Fruit fly (Drosophila melanogaster) whole organism, embryonic: Measurements from ENCODE around the gene SelT.

ENCODE experiments used
- BEAF-32 ChIP-seq: fragments of 200-800 bp; sonication (Bioruptor generic); optimal IDR thresholded peaks from 3 replicates; lab custom pipeline; 2017; ENCODE audit warnings: missing biosample characterization, missing genetic modification characterization, mild to moderate bottlenecking, moderate library complexity, missing genetic modification reagents
- Bteb2 ChIP-seq: fragments of 200-800 bp; sonication (Bioruptor generic); optimal IDR thresholded peaks from 2 replicates; lab custom pipeline; 2016; ENCODE audit warnings: missing biosample characterization, missing genetic modification characterization
- CG10431 ChIP-seq: fragments of 200-800 bp; sonication (Bioruptor generic); optimal IDR thresholded peaks from 3 replicates; lab custom pipeline; 2018; ENCODE audit warnings: missing biosample characterization, mild to moderate bottlenecking, missing genetic modification characterization
- CG11723 ChIP-seq: fragments of 200-800 bp; sonication (Bioruptor generic); optimal IDR thresholded peaks from 2 replicates; lab custom pipeline; 2017; ENCODE audit warnings: missing biosample characterization, mild to moderate bottlenecking, missing genetic modification characterization
- CG12659 ChIP-seq: fragments of 200-800 bp; sonication (Bioruptor generic); optimal IDR thresholded peaks from 3 replicates; lab custom pipeline; 2017; ENCODE audit warnings: mild to moderate bottlenecking, missing biosample characterization, missing genetic modification reagents, missing genetic modification characterization
- CG13123 ChIP-seq: fragments of 200-800 bp; sonication (Bioruptor generic); optimal IDR thresholded peaks from 2 replicates; lab custom pipeline; 2016; ENCODE audit warnings: missing biosample characterization, missing genetic modification characterization
- CG13424 ChIP-seq: fragments of 200-800 bp; sonication (Bioruptor generic); optimal IDR thresholded peaks from 2 replicates; lab custom pipeline; 2019; ENCODE audit warnings: missing biosample characterization, mild to moderate bottlenecking, missing genetic modification characterization, moderate library complexity
- CG14014 ChIP-seq: fragments of 200-800 bp; sonication (Bioruptor generic); IDR thresholded peaks from 2 replicates; pipeline ENCODE4 v1.3.6; 2022; ENCODE audit warnings: missing biosample characterization, missing genetic modification characterization
- CG14860 ChIP-seq: fragments of 200-800 bp; sonication (Bioruptor generic); IDR thresholded peaks from 3 replicates; pipeline ENCODE4 v1.3.6; 2022; ENCODE audit warnings: missing biosample characterization, missing genetic modification characterization; ENCODE audit not compliant: partially characterized antibody
- CG1602 ChIP-seq: fragments of 200-800 bp; sonication (Bioruptor generic); optimal IDR thresholded peaks from 3 replicates; lab custom pipeline; 2016; ENCODE audit warnings: missing biosample characterization, missing genetic modification characterization
- CG31224 ChIP-seq: fragments of 200-800 bp; sonication (Bioruptor generic); IDR thresholded peaks from 2 replicates; pipeline ENCODE4 v1.3.6; 2022; ENCODE audit warnings: missing biosample characterization, missing genetic modification characterization
- CG3281 ChIP-seq: fragments of 200-800 bp; sonication (Bioruptor generic); optimal IDR thresholded peaks from 3 replicates; lab custom pipeline; 2017; ENCODE audit warnings: missing biosample characterization, mild to moderate bottlenecking, missing genetic modification characterization
- CG33557 ChIP-seq: fragments of 200-800 bp; sonication (Bioruptor generic); optimal IDR thresholded peaks from 2 replicates; lab custom pipeline; 2019; ENCODE audit warnings: missing biosample characterization, mild to moderate bottlenecking, missing genetic modification characterization, moderate library complexity
- CG34224 ChIP-seq: fragments of 200-800 bp; sonication (Bioruptor generic); IDR thresholded peaks from 3 replicates; pipeline ENCODE4 v1.3.6; 2022; ENCODE audit warnings: missing biosample characterization, missing genetic modification characterization; ENCODE audit not compliant: partially characterized antibody
- CG4854 ChIP-seq: fragments of 200-800 bp; sonication (Bioruptor generic); optimal IDR thresholded peaks from 2 replicates; lab custom pipeline; 2016; ENCODE audit warnings: missing biosample characterization, missing genetic modification characterization, inconsistent platforms
- CG6765 ChIP-seq: fragments of 200-800 bp; sonication (Bioruptor generic); optimal IDR thresholded peaks from 3 replicates; lab custom pipeline; 2017; ENCODE audit warnings: missing biosample characterization, mild to moderate bottlenecking, missing genetic modification characterization
- CG6813 ChIP-seq: fragments of 200-800 bp; sonication (Bioruptor generic); optimal IDR thresholded peaks from 2 replicates; lab custom pipeline; 2017; ENCODE audit warnings: missing biosample characterization, missing genetic modification characterization, mild to moderate bottlenecking, moderate library complexity, missing genetic modification reagents
- CG7357 ChIP-seq: fragments of 200-800 bp; sonication (Bioruptor generic); IDR thresholded peaks from 3 replicates; pipeline ENCODE4 v1.3.6; 2022; ENCODE audit warnings: missing biosample characterization, missing genetic modification characterization
- CG7745 ChIP-seq: fragments of 200-800 bp; sonication (Bioruptor generic); optimal IDR thresholded peaks from 2 replicates; lab custom pipeline; 2018; ENCODE audit warnings: missing biosample characterization, mild to moderate bottlenecking, missing genetic modification characterization, moderate library complexity
- CG9437 ChIP-seq: fragments of 200-800 bp; sonication (Bioruptor generic); optimal IDR thresholded peaks from 2 replicates; lab custom pipeline; 2018; ENCODE audit warnings: missing biosample characterization, mild to moderate bottlenecking, missing genetic modification characterization
- CG9727 ChIP-seq: fragments of 200-800 bp; sonication (Bioruptor generic); optimal IDR thresholded peaks from 3 replicates; lab custom pipeline; 2017; ENCODE audit warnings: missing biosample characterization, mild to moderate bottlenecking, missing genetic modification characterization
- Camta ChIP-seq: fragments of 200-800 bp; sonication (Bioruptor generic); optimal IDR thresholded peaks from 2 replicates; lab custom pipeline; 2016; ENCODE audit warnings: missing biosample characterization, missing genetic modification characterization
- CkIIα-i1 ChIP-seq: fragments of 200-800 bp; sonication (Bioruptor generic); IDR thresholded peaks from 2 replicates; pipeline ENCODE4 v1.3.6; 2022; ENCODE audit warnings: missing biosample characterization, missing genetic modification characterization
- Dbx ChIP-seq: fragments of 200-800 bp; sonication (Bioruptor generic); IDR thresholded peaks from 3 replicates; pipeline ENCODE4 v1.3.6; 2022; ENCODE audit warnings: missing biosample characterization, missing genetic modification characterization
- GATAe ChIP-seq: fragments of 200-800 bp; sonication (Bioruptor generic); conservative IDR thresholded peaks from 2 replicates; pipeline ENCODE4 v1.3.6; 2022; ENCODE audit warnings: missing biosample characterization, missing genetic modification characterization
- Hey ChIP-seq: fragments of 200-800 bp; sonication (Bioruptor generic); optimal IDR thresholded peaks from 3 replicates; lab custom pipeline; 2018; ENCODE audit warnings: missing biosample characterization, mild to moderate bottlenecking, missing genetic modification characterization
- Hr3 ChIP-seq: fragments of 200-800 bp; sonication (Bioruptor generic); optimal IDR thresholded peaks from 3 replicates; lab custom pipeline; 2016; ENCODE audit warnings: missing biosample characterization, missing genetic modification characterization
- Lpt ChIP-seq: fragments of >200 bp; optimal IDR thresholded peaks from 2 replicates; lab custom pipeline; 2018; ENCODE audit warnings: missing biosample characterization, missing genetic modification characterization
- NC2β ChIP-seq: fragments of 200-800 bp; sonication (Bioruptor generic); optimal IDR thresholded peaks from 2 replicates; lab custom pipeline; 2016; ENCODE audit warnings: missing biosample characterization, missing genetic modification characterization
- Nf-YB ChIP-seq: fragments of 200-800 bp; sonication (Bioruptor generic); optimal IDR thresholded peaks from 3 replicates; lab custom pipeline; 2019; ENCODE audit warnings: missing biosample characterization, mild to moderate bottlenecking, missing genetic modification characterization, moderate library complexity
- Oaz ChIP-seq: fragments of 200-800 bp; sonication (Bioruptor generic); IDR thresholded peaks from 2 replicates; pipeline ENCODE4 v1.3.6; 2022; ENCODE audit warnings: missing biosample characterization, missing genetic modification characterization
- Rfx ChIP-seq: fragments of 200-800 bp; sonication (Bioruptor generic); IDR thresholded peaks from 2 replicates; pipeline ENCODE4 v1.3.6; 2022; ENCODE audit warnings: missing biosample characterization, missing genetic modification characterization
- Scr ChIP-seq: fragments of 200-800 bp; sonication (Bioruptor generic); IDR thresholded peaks from 2 replicates; pipeline ENCODE4 v1.3.6; 2022; ENCODE audit warnings: missing biosample characterization, missing genetic modification characterization; ENCODE audit not compliant: partially characterized antibody
- Six4 ChIP-seq: fragments of 200-800 bp; sonication (Bioruptor generic); optimal IDR thresholded peaks from 2 replicates; lab custom pipeline; 2016; ENCODE audit warnings: missing biosample characterization, missing genetic modification characterization
- Tbp ChIP-seq: fragments of >200 bp; optimal IDR thresholded peaks from 2 replicates; lab custom pipeline; 2018; ENCODE audit warnings: missing biosample characterization, missing genetic modification characterization
- bab2 ChIP-seq: fragments of 200-800 bp; sonication (Bioruptor generic); optimal IDR thresholded peaks from 2 replicates; lab custom pipeline; 2016; ENCODE audit warnings: missing biosample characterization, missing genetic modification characterization
- btn ChIP-seq: fragments of 200-800 bp; sonication (Bioruptor generic); optimal IDR thresholded peaks from 2 replicates; lab custom pipeline; 2016; ENCODE audit warnings: missing biosample characterization, missing genetic modification characterization
- chm ChIP-seq: fragments of 200-800 bp; sonication (Bioruptor generic); IDR thresholded peaks from 2 replicates; pipeline ENCODE4 v1.3.6; 2022; ENCODE audit warnings: missing biosample characterization, missing genetic modification characterization
- crol ChIP-seq: fragments of 200-800 bp; sonication (Bioruptor generic); IDR thresholded peaks from 2 replicates; pipeline ENCODE4 v1.3.6; 2022; ENCODE audit warnings: missing biosample characterization, missing genetic modification characterization
- dmrt99B ChIP-seq: fragments of 200-800 bp; sonication (Bioruptor generic); optimal IDR thresholded peaks from 2 replicates; lab custom pipeline; 2018; ENCODE audit warnings: missing biosample characterization, mild to moderate bottlenecking, missing genetic modification characterization, moderate library complexity
- esg ChIP-seq: fragments of 200-800 bp; sonication (Bioruptor generic); conservative IDR thresholded peaks from 2 replicates; pipeline ENCODE4 v1.3.6; 2022; ENCODE audit warnings: missing biosample characterization, missing genetic modification characterization
- fd96Cb ChIP-seq: fragments of 200-800 bp; sonication (Bioruptor generic); optimal IDR thresholded peaks from 2 replicates; lab custom pipeline; 2018; ENCODE audit warnings: missing biosample characterization, mild to moderate bottlenecking, missing genetic modification characterization, moderate library complexity
- gem ChIP-seq: fragments of 200-800 bp; sonication (Bioruptor generic); optimal IDR thresholded peaks from 2 replicates; lab custom pipeline; 2019; ENCODE audit warnings: missing biosample characterization, mild to moderate bottlenecking, missing genetic modification characterization, moderate library complexity
- kni ChIP-seq: fragments of 200-800 bp; sonication (Bioruptor generic); optimal IDR thresholded peaks from 3 replicates; lab custom pipeline; 2017; ENCODE audit warnings: mild to moderate bottlenecking, missing biosample characterization, missing genetic modification reagents, missing genetic modification characterization
- otp ChIP-seq: fragments of 200-800 bp; sonication (Bioruptor generic); IDR thresholded peaks from 3 replicates; pipeline ENCODE4, ENCODE4 v1.3.6; 2022; ENCODE audit warnings: missing biosample characterization, missing genetic modification characterization
- sim ChIP-seq: fragments of 200-800 bp; sonication (Bioruptor generic); IDR thresholded peaks from 2 replicates; pipeline ENCODE4 v1.3.6; 2022; ENCODE audit warnings: missing biosample characterization, missing genetic modification characterization
- tin ChIP-seq: fragments of 200-800 bp; sonication (Bioruptor generic); optimal IDR thresholded peaks from 3 replicates; lab custom pipeline; 2016; ENCODE audit warnings: missing biosample characterization, missing genetic modification characterization
- vvl ChIP-seq: fragments of 200-800 bp; sonication (Bioruptor generic); IDR thresholded peaks from 2 replicates; pipeline ENCODE4 v1.3.6; 2022; ENCODE audit warnings: missing biosample characterization, missing genetic modification characterization
- z ChIP-seq: fragments of 200-800 bp; sonication (Bioruptor generic); IDR thresholded peaks from 3 replicates; pipeline ENCODE4 v1.3.6; 2022; ENCODE audit warnings: missing biosample characterization, missing genetic modification characterization

SelT gene

DNA sequence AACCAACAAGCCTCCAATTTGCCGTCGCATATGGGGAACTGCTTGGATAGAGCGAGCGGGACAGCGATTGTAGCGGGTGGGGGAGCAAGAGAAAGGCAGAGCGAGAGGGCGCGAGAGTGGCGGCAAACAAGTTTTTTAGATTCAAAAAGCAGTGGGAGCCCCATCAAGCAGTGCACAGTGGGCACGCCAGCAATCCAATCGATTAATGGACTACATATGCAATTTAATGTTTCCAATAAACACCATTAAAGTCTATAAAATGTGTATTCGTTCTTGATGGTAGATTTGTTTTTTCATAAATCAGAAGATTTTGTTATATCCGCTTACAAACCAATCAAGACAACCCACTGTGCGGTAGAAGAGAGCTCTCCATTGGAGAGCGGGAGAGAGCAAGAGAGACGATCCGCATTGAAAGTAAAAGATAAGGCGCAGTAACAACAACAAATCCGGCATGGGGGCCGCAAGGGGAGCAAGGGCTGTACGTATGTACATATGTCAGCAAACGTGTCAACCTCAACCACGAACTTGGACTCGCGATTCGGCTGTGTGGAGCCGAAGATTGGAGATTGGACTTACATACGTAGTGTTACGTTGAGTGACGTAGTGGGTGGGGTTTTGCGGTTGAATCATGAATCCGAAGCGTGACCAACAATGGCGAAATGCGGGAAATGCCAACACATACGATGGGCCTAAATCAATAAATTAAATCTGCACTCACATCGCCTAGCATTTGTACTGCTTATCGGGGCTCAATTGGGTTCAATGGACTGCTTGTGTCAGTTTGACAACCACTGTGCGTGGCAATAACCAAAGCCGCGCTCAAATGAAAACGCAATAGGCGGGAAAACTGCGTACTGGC is 13.1 kb upstream of the SelT start (continued):
- TF ChIP-seq chm (GFP tag; lab: Robert Waterston, UW) (peak; percentile 100), kni (peak; percentile 96), Oaz (peak; percentile 98), CG13424 (peak; percentile 99), BEAF-32 (peak; percentile 24), CG6765 (GFP tag; lab: Kevin White, UChicago) (peak; percentile 97), sim (peak; percentile 97), Dbx (peak; percentile 99), GATAe (GFP tag; lab: Robert Waterston, UW) (peak; percentile 96), fd96Cb (tag; lab: Kevin White, UChicago) (peak; percentile 99), CG31224 (GFP tag; lab: Robert Waterston, UW) (peak; percentile 97), CG3281 (GFP tag; lab: Kevin White, UChicago) (peak; percentile 99), CG9437 (GFP tag; lab: Kevin White, UChicago) (peak; percentile 97), tin (GFP tag; lab: Kevin White, UChicago) (peak; percentile 99), esg (GFP tag; lab: Robert Waterston, UW) (peak; percentile 99), CG1602 (peak; percentile 100), bab2 (peak; percentile 99), CG10431 (peak; percentile 97), Camta (peak; percentile 99), gem (tag; lab: Kevin White, UChicago) (peak; percentile 100), CG9727 (GFP tag; lab: Kevin White, UChicago) (peak; percentile 98), Scr (GFP tag; lab: Robert Waterston, UW) (peak; percentile 39; the same call in 1 of the 2 replicates), CG12659 (GFP tag; lab: Kevin White, UChicago) (peak; percentile 99), Rfx (peak; percentile 100), CkIIα-i1 (GFP tag; lab: Robert Waterston, UW) (peak; percentile 96), CG7745 (tag; lab: Kevin White, UChicago) (peak; percentile 88), CG7357 (GFP tag; lab: Robert Waterston, UW) (peak; percentile 96), CG33557 (GFP tag; lab: Kevin White, UChicago) (peak; percentile 98), CG34224 (GFP tag; lab: Robert Waterston, UW) (no peak), CG4854 (GFP tag; lab: Kevin White, UChicago) (peak; percentile 98), otp (GFP tag; lab: Robert Waterston, UW) (peak; percentile 99), btn (GFP tag; lab: Kevin White, UChicago) (peak; percentile 99), CG6813 (peak; percentile 99), dmrt99B (peak; percentile 99), Tbp (GFP tag; lab: Kevin White, UChicago) (no peak), CG14014 (GFP tag; lab: Robert Waterston, UW) (peak; percentile 99), vvl (GFP tag; lab: Robert Waterston, UW) (peak; percentile 100), Hr3 (GFP tag; lab: Kevin White, UChicago) (peak; percentile 99), Hey (tag; lab: Kevin White, UChicago) (peak; percentile 87), CG11723 (GFP tag; lab: Kevin White, UChicago) (peak; percentile 98), CG13123 (GFP tag; lab: Kevin White, UChicago) (peak; percentile 98), Bteb2 (GFP tag; lab: Kevin White, UChicago) (peak; percentile 98), Six4 (GFP tag; lab: Kevin White, UChicago) (peak; percentile 99), crol (peak; percentile 96), z (GFP tag; lab: Robert Waterston, UW) (peak; percentile 84), Lpt (no peak), Nf-YB (GFP tag; lab: Kevin White, UChicago) (peak; percentile 90), CG14860 (GFP tag; lab: Robert Waterston, UW) (peak; percentile 65), NC2β (GFP tag; lab: Kevin White, UChicago) (peak; percentile 99)
